Fruit fly (Drosophila melanogaster) whole organism, adult: ENCODE data around the gene Snx6.
A peak's percentile ranks its signal among the peaks of the same experiment; 100 is the strongest.

ENCODE experiments used
- CG11617 ChIP-seq: fragments of 200-800 bp; sonication (Bioruptor generic); optimal IDR thresholded peaks from 2 replicates; lab custom pipeline; 2017; ENCODE audit warnings: mild to moderate bottlenecking, missing biosample characterization, missing genetic modification reagents, missing genetic modification characterization
- CG12768 ChIP-seq: fragments of 200-800 bp; sonication (Bioruptor generic); optimal IDR thresholded peaks from 2 replicates; lab custom pipeline; 2017; ENCODE audit warnings: missing biosample characterization, missing genetic modification characterization, mild to moderate bottlenecking, moderate library complexity, missing genetic modification reagents
- CG14711 ChIP-seq: fragments of 200-800 bp; sonication (Bioruptor generic); optimal IDR thresholded peaks from 2 replicates; lab custom pipeline; 2018; ENCODE audit warnings: missing biosample characterization, mild to moderate bottlenecking, missing genetic modification characterization, moderate library complexity
- CG1620 ChIP-seq: fragments of 200-800 bp; sonication (Bioruptor generic); optimal IDR thresholded peaks from 2 replicates; lab custom pipeline; 2016; ENCODE audit warnings: missing biosample characterization, missing genetic modification characterization
- CG33017 ChIP-seq: fragments of 200-800 bp; sonication (Bioruptor generic); optimal IDR thresholded peaks from 2 replicates; lab custom pipeline; 2018; ENCODE audit warnings: missing biosample characterization, mild to moderate bottlenecking, missing genetic modification characterization, moderate library complexity
- CG5204 ChIP-seq: fragments of 200-800 bp; sonication (Bioruptor generic); optimal IDR thresholded peaks from 2 replicates; lab custom pipeline; 2016; ENCODE audit warnings: missing biosample characterization, missing genetic modification characterization
- CG7045 ChIP-seq: fragments of 200-800 bp; sonication (Bioruptor generic); optimal IDR thresholded peaks from 2 replicates; lab custom pipeline; 2017; ENCODE audit warnings: missing biosample characterization, mild to moderate bottlenecking, missing genetic modification characterization
- CG7101 ChIP-seq: fragments of 200-800 bp; sonication (Bioruptor generic); optimal IDR thresholded peaks from 2 replicates; lab custom pipeline; 2018; ENCODE audit warnings: missing biosample characterization, mild to moderate bottlenecking, missing genetic modification characterization, moderate library complexity
- Clk ChIP-seq: fragments of 200-800 bp; sonication (Bioruptor generic); optimal IDR thresholded peaks from 2 replicates; lab custom pipeline; 2017; ENCODE audit warnings: missing biosample characterization, missing genetic modification characterization
- Crg-1 ChIP-seq: fragments of 200-800 bp; sonication (Bioruptor generic); optimal IDR thresholded peaks from 2 replicates; lab custom pipeline; 2016; ENCODE audit warnings: missing biosample characterization, missing genetic modification characterization
- Hr96 ChIP-seq: fragments of 200-800 bp; sonication (Bioruptor generic); optimal IDR thresholded peaks from 2 replicates; lab custom pipeline; 2016; ENCODE audit warnings: missing biosample characterization, missing genetic modification characterization
- Mnt ChIP-seq: fragments of 200-800 bp; sonication (Bioruptor generic); optimal IDR thresholded peaks from 2 replicates; lab custom pipeline; 2016; ENCODE audit warnings: missing biosample characterization, mild to moderate bottlenecking, missing genetic modification characterization
- bab1 ChIP-seq: fragments of 200-800 bp; sonication (Bioruptor generic); optimal IDR thresholded peaks from 3 replicates; lab custom pipeline; 2019; ENCODE audit warnings: missing biosample characterization, mild to moderate bottlenecking, missing genetic modification characterization, moderate library complexity
- cic ChIP-seq: fragments of 200-800 bp; sonication (Bioruptor generic); optimal IDR thresholded peaks from 2 replicates; lab custom pipeline; 2017; ENCODE audit warnings: missing biosample characterization, mild to moderate bottlenecking, missing genetic modification characterization, moderate library complexity
- cnc ChIP-seq, 2 experiments: fragments of >200 bp; optimal IDR thresholded peaks; 2 replicates each; lab custom pipeline; 2017
- kay ChIP-seq: fragments of 200-800 bp; sonication (Bioruptor generic); peaks from one replicate; lab custom pipeline; 2016; ENCODE audit warnings: missing biosample characterization, missing genetic modification characterization, borderline replicate concordance
- ovo ChIP-seq: fragments of 200-800 bp; sonication (Bioruptor generic); optimal IDR thresholded peaks from 2 replicates; lab custom pipeline; 2016; ENCODE audit warnings: missing biosample characterization, missing genetic modification characterization
- pad ChIP-seq: fragments of 200-800 bp; sonication (Bioruptor generic); optimal IDR thresholded peaks from 3 replicates; lab custom pipeline; 2017; ENCODE audit warnings: missing biosample characterization, missing genetic modification characterization, mild to moderate bottlenecking, moderate library complexity, missing genetic modification reagents
- tj ChIP-seq: fragments of 200-800 bp; sonication (Bioruptor generic); optimal IDR thresholded peaks from 3 replicates; lab custom pipeline; 2017; ENCODE audit warnings: missing biosample characterization, mild to moderate bottlenecking, missing genetic modification characterization, moderate library complexity
- toe ChIP-seq: fragments of 200-800 bp; sonication (Bioruptor generic); optimal IDR thresholded peaks from 2 replicates; lab custom pipeline; 2016; ENCODE audit warnings: missing biosample characterization, missing genetic modification characterization

Snx6 gene

dm6 chr2L:8212666-8213270 is 7.8 kb downstream of the Snx6 start, which contains the start of the genes CG8372 and CG8360:
TSS of gene CG8372 (minus strand) at chr2L:8212902.
TSS of gene CG8360 (plus strand) at chr2L:8212959.
- peak; percentile 99 for TF ChIP-seq CG12768 (GFP tag; lab: Kevin White, UChicago)
- peak; percentile 98 for TF ChIP-seq Mnt (GFP tag; lab: Kevin White, UChicago)
- TF ChIP-seq tj (GFP tag; lab: Kevin White, UChicago): peak; percentile 92
- peak; percentile 98 for TF ChIP-seq Clk (GFP tag; lab: Kevin White, UChicago)
- TF ChIP-seq cnc (optimal IDR thresholded peaks at IDR 0.05; lab: Kevin White, UChicago): no peak
- peak; percentile 99 for TF ChIP-seq CG33017 (tag; lab: Kevin White, UChicago)
- TF ChIP-seq Hr96 (GFP tag; lab: Kevin White, UChicago): peak; percentile 99
- peak; percentile 96 for TF ChIP-seq CG14711
- peak; percentile 99 for TF ChIP-seq toe (GFP tag; lab: Kevin White, UChicago)
- peak; percentile 99 for TF ChIP-seq CG5204 (GFP tag; lab: Kevin White, UChicago)
- peak; percentile 98 for TF ChIP-seq CG11617 (GFP tag; lab: Kevin White, UChicago)
- TF ChIP-seq pad (GFP tag; lab: Kevin White, UChicago): peak; percentile 92
- TF ChIP-seq CG7045 (GFP tag; lab: Kevin White, UChicago): peak; percentile 99
- peak; percentile 99 for TF ChIP-seq CG7101
- TF ChIP-seq kay (GFP tag; lab: Kevin White, UChicago): peak; percentile 95
- peak; percentile 98 for TF ChIP-seq bab1
- TF ChIP-seq CG1620 (GFP tag; lab: Kevin White, UChicago): peak; percentile 99
- peak; percentile 96 for TF ChIP-seq cic (GFP tag; lab: Kevin White, UChicago)
- TF ChIP-seq ovo: peak; percentile 98
- TF ChIP-seq Crg-1: peak; percentile 99

- TF ChIP-seq Hr96 (GFP tag; lab: Kevin White, UChicago) (peak; percentile 75), Mnt (GFP tag; lab: Kevin White, UChicago) (peak; percentile 76), CG5204 (GFP tag; lab: Kevin White, UChicago) (peak; percentile 87), ovo (peak; percentile 55), CG7045 (GFP tag; lab: Kevin White, UChicago) (peak; percentile 74), CG1620 (GFP tag; lab: Kevin White, UChicago) (peak; percentile 88), Clk (GFP tag; lab: Kevin White, UChicago) (peak; percentile 42), toe (GFP tag; lab: Kevin White, UChicago) (peak; percentile 87), CG11617 (GFP tag; lab: Kevin White, UChicago) (peak; percentile 74), cnc (optimal IDR thresholded peaks at IDR 0.05; lab: Kevin White, UChicago) (no peak), cic (GFP tag; lab: Kevin White, UChicago) (peak; percentile 50), Crg-1 (peak; percentile 91), pad (GFP tag; lab: Kevin White, UChicago) (peak; percentile 69), CG7101 (peak; percentile 83), kay (GFP tag; lab: Kevin White, UChicago) (peak; percentile 94), CG14711 (peak; percentile 61), tj (GFP tag; lab: Kevin White, UChicago) (peak; percentile 69), CG12768 (GFP tag; lab: Kevin White, UChicago) (peak; percentile 81), CG33017 (tag; lab: Kevin White, UChicago) (peak; percentile 72), bab1 (peak; percentile 71)
Measured at dm6 chr2L:8211070-8211469, 9.5 kb downstream of the Snx6 start, which contains the start of gene Ssb-c31a. TSS of gene Ssb-c31a (plus strand) at chr2L:8211347.

- TF ChIP-seq pad (GFP tag; lab: Kevin White, UChicago) (no peak), cic (GFP tag; lab: Kevin White, UChicago) (no peak), CG11617 (GFP tag; lab: Kevin White, UChicago) (no peak), ovo (no peak), Mnt (GFP tag; lab: Kevin White, UChicago) (no peak)
Measured at dm6 chr2L:8210468-8210867, 10.1 kb downstream of the Snx6 start.

dm6 chr2L:8209362-8209761 is 11.2 kb downstream of the Snx6 start:
- TF ChIP-seq bab1 (no peak), kay (GFP tag; lab: Kevin White, UChicago) (peak; percentile 88), CG7101 (no peak)

dm6 chr2L:8205871-8206270 is 14.7 kb downstream of the Snx6 start, which contains the start of gene CG8419:
TSS of gene CG8419 (plus strand) at chr2L:8206171.
- TF ChIP-seq CG7045 (GFP tag; lab: Kevin White, UChicago) (no peak), CG1620 (GFP tag; lab: Kevin White, UChicago) (no peak), CG33017 (tag; lab: Kevin White, UChicago) (no peak), tj (GFP tag; lab: Kevin White, UChicago) (no peak), CG14711 (no peak), CG7101 (no peak), CG5204 (GFP tag; lab: Kevin White, UChicago) (no peak), toe (GFP tag; lab: Kevin White, UChicago) (no peak), Crg-1 (no peak), Mnt (GFP tag; lab: Kevin White, UChicago) (no peak), Hr96 (GFP tag; lab: Kevin White, UChicago) (no peak), cic (GFP tag; lab: Kevin White, UChicago) (no peak), kay (GFP tag; lab: Kevin White, UChicago) (no peak), CG11617 (GFP tag; lab: Kevin White, UChicago) (no peak), Clk (GFP tag; lab: Kevin White, UChicago) (no peak), CG12768 (GFP tag; lab: Kevin White, UChicago) (no peak)
